Fruit fly (Drosophila melanogaster) S2 (cell line): Measurements from ENCODE around the gene Ccp84Aa.

ENCODE experiments used
- CG8478 ChIP-seq: fragments of >200 bp; optimal IDR thresholded peaks from 2 replicates; lab custom pipeline; 2018
- CTCF ChIP-seq, 2 experiments: fragments of >200 bp; optimal IDR thresholded peaks; 2 replicates each; lab custom pipeline; 2018

dm6 chr3R:6747907-6748306 lies 44.0 kb downstream of the Ccp84Aa start, which contains the start of gene CG34297:
- TF ChIP-seq CG8478 (lab: Kevin White, UChicago) (no peak), CTCF (optimal IDR thresholded peaks at IDR 0.05; lab: Kevin White, UChicago) (no peak)
